Worm (Caenorhabditis elegans) whole organism, young adult: ENCODE measurements around the gene elpc-2.

Experiments used
- B0336.3 ChIP-seq: fragments of 200-800 bp; sonication (Bioruptor generic); IDR thresholded peaks from 2 replicates; pipeline ENCODE4 v1.3.6; 2022; ENCODE audit warnings: missing genetic modification characterization, missing compliant biosample characterization
- C06A6.2 ChIP-seq: fragments of 200-800 bp; sonication (Bioruptor generic); conservative IDR thresholded peaks from 2 replicates; pipeline ENCODE4 v1.3.6; 2022; ENCODE audit warnings: missing genetic modification characterization, missing compliant biosample characterization
- F49E8.2 ChIP-seq: sonication (generic microtip); optimal IDR thresholded peaks from 3 replicates; lab custom pipeline; 2017; ENCODE audit warnings: missing genetic modification characterization, mild to moderate bottlenecking, missing compliant biosample characterization, antibody characterized with exemption, moderate library complexity; ENCODE audit not compliant: insufficient read depth
- F57A8.1 ChIP-seq: fragments of 200-800 bp; sonication (Bioruptor generic); optimal IDR thresholded peaks from 2 replicates; lab custom pipeline; 2018; ENCODE audit warnings: mild to moderate bottlenecking, missing genetic modification characterization, moderate library complexity, missing compliant biosample characterization
- K11D2.4 ChIP-seq: fragments of 200-800 bp; sonication (Bioruptor generic); IDR thresholded peaks from 2 replicates; pipeline ENCODE4 v1.3.6; 2022; ENCODE audit warnings: missing genetic modification reagents, missing genetic modification characterization, missing compliant biosample characterization
- K12H6.12 ChIP-seq: fragments of 200-800 bp; sonication (Bioruptor generic); optimal IDR thresholded peaks from 2 replicates; lab custom pipeline; 2018; ENCODE audit warnings: mild to moderate bottlenecking, missing genetic modification characterization, missing compliant biosample characterization
- Y53F4B.3 ChIP-seq: fragments of 200-800 bp; sonication (Bioruptor generic); IDR thresholded peaks from 2 replicates; pipeline ENCODE4 v1.3.6; 2022; ENCODE audit warnings: missing genetic modification reagents, missing genetic modification characterization, missing compliant biosample characterization
- ama-1 ChIP-seq, 3 experiments: fragments of 150-350 bp in 1 of 3; sonication (generic microtip) in 2 of 3; optimal IDR thresholded peaks; 2 replicates each; lab custom pipeline; 2014 to 2018; ENCODE audit warnings: missing biosample characterization in 2 of 3, missing genetic modification characterization in 2 of 3, missing genetic modification reagents in 2 of 3
- aptf-3 ChIP-seq: fragments of 200-800 bp; sonication (Bioruptor generic); IDR thresholded peaks from 2 replicates; pipeline ENCODE4 v1.3.6; 2022; ENCODE audit warnings: missing genetic modification characterization, missing compliant biosample characterization
- attf-3 ChIP-seq: fragments of 200-800 bp; sonication (Bioruptor generic); conservative IDR thresholded peaks from 2 replicates; pipeline ENCODE4 v1.3.6; 2022; ENCODE audit warnings: missing genetic modification reagents, missing genetic modification characterization, missing compliant biosample characterization
- attf-5 ChIP-seq: fragments of 200-800 bp; sonication (Bioruptor generic); optimal IDR thresholded peaks from 2 replicates; lab custom pipeline; 2018; ENCODE audit warnings: mild to moderate bottlenecking, missing genetic modification characterization, missing compliant biosample characterization
- cebp-2 ChIP-seq: fragments of 200-800 bp; sonication (Bioruptor generic); IDR thresholded peaks from 2 replicates; pipeline ENCODE4 v1.3.6; 2022; ENCODE audit warnings: missing genetic modification characterization, missing compliant biosample characterization
- hlh-26 ChIP-seq: fragments of 200-800 bp; sonication (Bioruptor generic); conservative IDR thresholded peaks from 2 replicates; pipeline ENCODE4 v1.3.6; 2022; ENCODE audit warnings: missing genetic modification reagents, missing genetic modification characterization, missing compliant biosample characterization
- hmg-1.2 ChIP-seq: fragments of 200-800 bp; sonication (Bioruptor generic); IDR thresholded peaks from 2 replicates; pipeline ENCODE4 v1.3.6; 2022; ENCODE audit warnings: missing genetic modification reagents, missing genetic modification characterization, missing compliant biosample characterization
- let-526 ChIP-seq: fragments of 200-800 bp; sonication (Bioruptor generic); IDR thresholded peaks from 2 replicates; pipeline ENCODE4 v1.3.6; 2022; ENCODE audit warnings: missing genetic modification reagents, missing genetic modification characterization, missing compliant biosample characterization
- lin-26 ChIP-seq: fragments of 200-800 bp; sonication (Bioruptor generic); IDR thresholded peaks from 2 replicates; pipeline ENCODE4 v1.3.6; 2022; ENCODE audit warnings: missing genetic modification reagents, missing genetic modification characterization, missing compliant biosample characterization
- lin-54 ChIP-seq: fragments of 200-800 bp; sonication (Bioruptor generic); optimal IDR thresholded peaks from 2 replicates; lab custom pipeline; 2018; ENCODE audit warnings: mild to moderate bottlenecking, missing genetic modification characterization, missing compliant biosample characterization
- lsl-1 ChIP-seq: fragments of 200-800 bp; sonication (Bioruptor generic); optimal IDR thresholded peaks from 2 replicates; lab custom pipeline; 2018; ENCODE audit warnings: mild to moderate bottlenecking, missing genetic modification characterization, moderate library complexity, missing compliant biosample characterization
- madf-10 ChIP-seq: sonication (generic microtip); optimal IDR thresholded peaks from 2 replicates; lab custom pipeline; 2016; ENCODE audit warnings: mild to moderate bottlenecking, missing genetic modification characterization, missing compliant biosample characterization
- madf-6 ChIP-seq: fragments of 200-800 bp; sonication (Bioruptor generic); IDR thresholded peaks from 2 replicates; pipeline ENCODE4 v1.3.6; 2022; ENCODE audit warnings: missing genetic modification reagents, missing genetic modification characterization, missing compliant biosample characterization
- mcd-1 ChIP-seq: fragments of 200-800 bp; sonication (Bioruptor generic); IDR thresholded peaks from 2 replicates; pipeline ENCODE4 v1.3.6; 2022; ENCODE audit warnings: missing genetic modification reagents, missing genetic modification characterization, missing compliant biosample characterization
- nfyb-1 ChIP-seq: fragments of 200-800 bp; sonication (Bioruptor generic); IDR thresholded peaks from 2 replicates; pipeline ENCODE4 v1.3.6; 2022; ENCODE audit warnings: missing genetic modification reagents, missing genetic modification characterization, missing compliant biosample characterization
- nhr-27 ChIP-seq: fragments of 200-800 bp; sonication (Bioruptor generic); optimal IDR thresholded peaks from 2 replicates; lab custom pipeline; 2018; ENCODE audit warnings: mild to moderate bottlenecking, missing genetic modification characterization, moderate library complexity, missing compliant biosample characterization
- rpc-1 ChIP-seq, 2 experiments: fragments of 150-350 bp in 1 of 2; sonication (generic microtip) in 1 of 2; optimal IDR thresholded peaks; 2 replicates each; lab custom pipeline; 2014 to 2018; ENCODE audit warnings: missing biosample characterization in 1 of 2, missing genetic modification characterization in 1 of 2, missing genetic modification reagents in 1 of 2, missing genotype in 1 of 2
- sptf-2 ChIP-seq: fragments of 200-800 bp; sonication (Bioruptor generic); optimal IDR thresholded peaks from 2 replicates; lab custom pipeline; 2018; ENCODE audit warnings: mild to moderate bottlenecking, missing genetic modification characterization, missing compliant biosample characterization
- tlf-1 ChIP-seq: fragments of 200-800 bp; sonication (Bioruptor generic); optimal IDR thresholded peaks from 2 replicates; lab custom pipeline; 2018; ENCODE audit warnings: mild to moderate bottlenecking, missing genetic modification characterization, missing compliant biosample characterization
- ztf-25 ChIP-seq: fragments of 200-800 bp; sonication (Bioruptor generic); IDR thresholded peaks from 2 replicates; pipeline ENCODE4 v1.3.6; 2022; ENCODE audit warnings: missing genetic modification reagents, missing genetic modification characterization, missing compliant biosample characterization

The elpc-2 gene

DNA sequence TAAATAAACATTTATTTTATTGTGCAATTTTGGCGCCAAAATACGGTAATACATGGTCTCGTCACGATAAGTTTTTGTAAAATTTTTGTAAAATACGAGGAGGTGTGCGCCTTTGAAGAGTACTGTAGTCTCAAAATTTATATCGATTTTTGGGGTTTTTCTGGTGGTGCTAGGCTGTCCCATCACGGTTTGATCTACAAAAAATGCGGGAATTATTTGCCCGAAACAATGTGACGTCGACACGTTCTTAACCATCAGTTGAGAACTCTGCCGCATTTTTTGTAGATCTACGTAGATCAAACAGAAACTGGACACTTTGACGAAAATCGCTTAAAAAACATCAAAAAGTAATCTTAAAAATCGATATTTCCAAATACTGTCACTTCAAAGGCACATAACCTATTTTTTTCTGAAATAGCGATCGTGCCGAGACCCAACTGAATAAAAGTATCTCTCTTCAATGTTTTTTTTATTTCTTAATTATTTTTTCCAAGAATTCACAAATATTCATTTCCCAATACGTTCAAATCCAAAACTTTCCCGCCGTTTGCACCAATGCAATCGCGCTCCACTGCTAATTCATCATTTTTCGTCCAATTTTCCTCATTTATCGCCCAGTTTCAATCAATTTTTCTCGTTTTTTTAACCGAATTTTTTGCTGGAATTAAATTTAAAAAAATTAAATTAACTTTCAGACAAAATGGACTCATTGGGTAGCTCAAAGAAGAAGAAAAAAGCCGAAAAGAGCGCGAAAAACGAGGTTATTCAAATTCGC is 47.4 kb upstream of the elpc-2 start, which contains the start of gene pqn-80 (continued):
- TF ChIP-seq let-526 (GFP tag; lab: Robert Waterston, UW), result no peak
- peak; percentile 49 for TF ChIP-seq lsl-1 (GFP tag; lab: Kevin White, UChicago)
- no peak for TF ChIP-seq attf-5 (GFP tag; lab: Kevin White, UChicago)
- TF ChIP-seq lin-54 (GFP tag; lab: Kevin White, UChicago), result peak; percentile 74

DNA sequence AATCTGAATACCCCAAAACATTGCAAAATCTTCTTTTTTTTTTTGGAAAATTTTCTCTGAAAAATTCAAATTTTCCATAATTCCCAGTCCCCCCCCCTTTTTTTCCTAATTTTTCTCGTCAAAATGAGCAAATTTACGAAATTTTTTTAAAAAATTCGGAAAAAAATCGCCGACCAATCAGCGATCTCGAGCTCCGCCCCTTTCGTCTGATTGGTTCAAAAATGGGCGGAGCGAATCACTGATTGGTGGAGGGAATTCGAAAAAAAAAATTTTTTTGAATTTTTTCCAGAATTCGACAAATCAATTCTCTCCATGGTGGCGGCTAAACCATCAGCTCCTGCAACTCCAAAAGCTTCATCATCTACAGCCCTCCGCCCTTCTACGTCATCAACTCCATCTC is 34.9 kb upstream of the elpc-2 start:
- TF ChIP-seq cebp-2 (GFP tag; lab: Robert Waterston, UW) (no peak), K11D2.4 (no peak), B0336.3 (GFP tag; lab: Robert Waterston, UW) (no peak), Y53F4B.3 (no peak), attf-3 (GFP tag; lab: Robert Waterston, UW) (no peak), ama-1 (optimal IDR thresholded peaks at IDR 0.05; lab: Kevin White, UChicago) (no peak), ama-1 (GFP tag; optimal IDR thresholded peaks at IDR 0.05; lab: Kevin White, UChicago) (no peak), sptf-2 (GFP tag; lab: Kevin White, UChicago) (no peak), rpc-1 (optimal IDR thresholded peaks at IDR 0.05; lab: Kevin White, UChicago) (no peak), rpc-1 (tag; optimal IDR thresholded peaks at IDR 0.05; lab: Kevin White, UChicago) (no peak), lin-26 (GFP tag; lab: Robert Waterston, UW) (no peak), F49E8.2 (tag; lab: Kevin White, UChicago) (no peak), mcd-1 (GFP tag; lab: Robert Waterston, UW) (no peak), C06A6.2 (GFP tag; lab: Robert Waterston, UW) (no peak), hmg-1.2 (GFP tag; lab: Robert Waterston, UW) (no peak), K12H6.12 (tag; lab: Kevin White, UChicago) (no peak), nhr-27 (tag; lab: Kevin White, UChicago) (no peak), F57A8.1 (GFP tag; lab: Kevin White, UChicago) (no peak), aptf-3 (no peak), tlf-1 (no peak)

DNA sequence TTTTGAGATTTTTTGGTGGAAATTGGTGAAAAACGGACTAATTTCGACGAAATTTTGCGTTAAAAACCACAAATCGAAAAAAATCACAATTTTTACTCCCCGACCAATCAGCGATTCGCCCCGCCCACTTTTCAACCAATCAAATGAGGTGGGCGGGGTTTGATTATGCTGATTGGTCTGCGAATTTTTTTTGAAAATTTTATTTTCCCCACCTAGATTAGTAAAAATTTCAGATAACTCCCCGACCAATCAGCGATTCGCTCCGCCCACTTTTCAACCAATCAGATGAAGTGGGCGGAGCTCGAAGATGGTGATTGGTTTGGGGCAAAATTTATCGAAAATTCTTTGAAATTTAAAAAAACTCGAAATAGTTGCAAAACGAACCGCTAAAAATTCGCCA is 34.3 kb upstream of the elpc-2 start:
- TF ChIP-seq ztf-25 (GFP tag; lab: Robert Waterston, UW) (no peak), sptf-2 (GFP tag; lab: Kevin White, UChicago) (no peak), madf-10 (tag; lab: Kevin White, UChicago) (no peak), nfyb-1 (0 out of 2 replicates have a peak, but pooled peaks have one; percentile 67), F49E8.2 (tag; lab: Kevin White, UChicago) (no peak)

DNA sequence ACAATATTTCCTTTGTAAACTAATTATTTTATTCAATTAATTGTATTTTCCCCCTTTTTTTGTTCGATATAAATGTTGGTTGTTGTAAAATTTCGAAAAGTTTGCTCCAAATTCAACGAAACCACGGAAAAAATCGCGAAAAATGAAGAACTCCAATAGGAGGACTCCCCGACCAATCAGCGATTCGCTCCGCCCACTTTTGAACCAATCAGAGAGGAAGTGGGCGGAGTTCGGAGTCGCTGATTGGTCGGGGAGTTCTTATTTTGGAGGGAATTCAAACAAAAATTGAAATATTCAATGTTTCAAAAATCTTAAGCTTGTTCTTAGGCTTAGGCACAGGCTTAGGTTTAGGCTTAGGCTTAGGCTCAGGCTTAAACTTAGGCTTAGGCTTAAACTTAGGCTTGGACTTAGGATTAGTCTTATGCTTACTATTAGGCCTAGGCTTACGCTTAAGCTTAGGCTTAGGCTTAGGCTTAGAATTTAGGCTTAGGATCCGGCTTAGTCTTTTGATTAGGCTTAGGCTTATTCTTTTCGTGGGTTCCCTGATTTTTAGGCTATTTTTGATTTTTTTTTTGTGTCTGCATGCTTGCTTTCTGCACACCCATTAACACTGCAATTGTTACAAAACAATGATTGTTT is 33.0 kb upstream of the elpc-2 start:
- TF ChIP-seq attf-3 (GFP tag; lab: Robert Waterston, UW), result no peak
- peak; percentile 66; the same call in 1 of the 2 replicates for TF ChIP-seq nfyb-1
- TF ChIP-seq hlh-26 (GFP tag; lab: Robert Waterston, UW), result no peak

DNA sequence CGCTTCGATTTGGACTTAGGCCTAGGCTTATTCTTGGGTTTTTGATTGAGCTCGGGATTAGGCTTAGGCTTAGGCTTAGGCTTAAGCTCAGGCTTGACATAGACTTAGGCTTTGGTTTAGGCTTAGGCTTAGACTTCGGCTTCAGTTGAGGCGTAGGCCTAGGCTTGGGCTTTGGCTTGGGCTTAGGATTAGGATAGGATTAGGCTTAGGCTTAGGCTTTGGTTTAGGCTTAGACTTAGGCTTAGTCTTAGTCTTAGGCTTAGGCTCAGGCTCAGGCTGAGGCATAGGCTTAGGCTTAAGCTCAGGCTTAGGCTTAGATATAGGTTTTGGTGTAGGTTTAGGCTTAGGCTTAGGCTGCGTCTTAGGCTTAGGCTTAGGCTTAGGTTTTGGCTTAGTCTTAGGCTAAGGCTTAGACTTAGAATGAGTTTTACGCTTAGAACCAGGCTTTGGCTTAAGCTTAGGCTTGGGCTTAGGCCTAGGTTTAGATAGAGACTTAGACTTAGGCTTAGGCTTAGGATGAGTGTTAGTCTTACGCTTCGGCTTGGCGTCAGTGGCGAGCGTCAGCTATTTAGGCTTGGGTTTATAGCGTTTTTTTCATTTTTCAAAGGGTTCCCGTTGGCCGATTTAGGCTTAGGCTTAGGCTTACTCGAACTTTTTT is 30.8 kb upstream of the elpc-2 start:
- no peak for TF ChIP-seq madf-6 (GFP tag; lab: Robert Waterston, UW)
- TF ChIP-seq cebp-2 (GFP tag; lab: Robert Waterston, UW), result 0 out of 2 replicates have a peak, but pooled peaks have one; percentile 12
- TF ChIP-seq, all 124 proteins: peak for 1
